Worm (Caenorhabditis elegans): ENCODE measurements around the gene dhrs-4.

- TF ChIP-seq nhr-27 (tag; optimal IDR thresholded peaks at IDR 0.05) (no peak), mes-4 (tag; optimal IDR thresholded peaks at IDR 0.05) (no peak), nhr-179 (tag; optimal IDR thresholded peaks at IDR 0.05) (no peak), attf-3 (GFP tag; conservative IDR thresholded peaks at IDR 0.05) (no peak), madf-8 (GFP tag; conservative IDR thresholded peaks at IDR 0.05) (no peak), F52B5.7 (tag; optimal IDR thresholded peaks at IDR 0.05) (no peak), ekl-4 (GFP tag; IDR thresholded peaks at IDR 0.05) (no peak), sea-2 (GFP tag; IDR thresholded peaks at IDR 0.05) (no peak), snpc-4 (GFP tag; optimal IDR thresholded peaks at IDR 0.05) (no peak), snpc-4 (tag; optimal IDR thresholded peaks at IDR 0.05) (no peak), B0019.2 (GFP tag; conservative IDR thresholded peaks at IDR 0.05) (no peak), rpc-1 (optimal IDR thresholded peaks at IDR 0.05) (no peak), rpc-1 (tag; optimal IDR thresholded peaks at IDR 0.05) (no peak)
Measured at ce11 chrV:12928929-12929532, 6.6 kb downstream of the dhrs-4 start, which contains the start of gene T16G1.2.
